Worm (Caenorhabditis elegans) whole organism, L2 larva: ENCODE results near the gene H37A05.4.
A peak's percentile ranks its signal among the peaks of the same experiment; 100 is the strongest.

Source experiments
- F13H6.1 ChIP-seq: sonication (generic microtip); optimal IDR thresholded peaks from 2 replicates; lab custom pipeline; 2016; ENCODE audit warnings: missing genetic modification characterization, missing compliant biosample characterization
- R02D3.7 ChIP-seq: fragments of 150-350 bp; optimal IDR thresholded peaks from 2 replicates; lab custom pipeline; 2014; ENCODE audit warnings: missing biosample characterization, missing genetic modification characterization
- Y55F3AM.14 ChIP-seq: fragments of 200-800 bp; sonication (Bioruptor generic); optimal IDR thresholded peaks from 2 replicates; lab custom pipeline; 2018; ENCODE audit warnings: mild to moderate bottlenecking, missing genetic modification characterization, missing compliant biosample characterization
- alr-1 ChIP-seq: fragments of 150-350 bp; optimal IDR thresholded peaks from 2 replicates; lab custom pipeline; 2014; ENCODE audit warnings: missing biosample characterization, missing genetic modification characterization
- aly-2 ChIP-seq: fragments of 150-350 bp; optimal IDR thresholded peaks from 2 replicates; lab custom pipeline; 2014; ENCODE audit warnings: missing biosample characterization, missing genetic modification characterization
- ama-1 ChIP-seq: fragments of 150-350 bp; optimal IDR thresholded peaks from 2 replicates; lab custom pipeline; 2018; ENCODE audit warnings: inconsistent platforms
- blmp-1 ChIP-seq: sonication (generic microtip); optimal IDR thresholded peaks from 2 replicates; lab custom pipeline; 2017; ENCODE audit warnings: missing genetic modification characterization, mild to moderate bottlenecking, missing compliant biosample characterization, antibody characterized with exemption, moderate library complexity; ENCODE audit not compliant: insufficient read depth
- ceh-16 ChIP-seq: fragments of 150-350 bp; optimal IDR thresholded peaks from 2 replicates; lab custom pipeline; 2014; ENCODE audit warnings: missing biosample characterization, missing genetic modification characterization
- ceh-82 ChIP-seq: fragments of 150-350 bp; optimal IDR thresholded peaks from 2 replicates; lab custom pipeline; 2014; ENCODE audit warnings: missing biosample characterization, missing genetic modification characterization
- crh-2 ChIP-seq: sonication (generic microtip); optimal IDR thresholded peaks from 2 replicates; lab custom pipeline; 2017; ENCODE audit warnings: missing biosample characterization, missing genetic modification characterization
- dmd-4 ChIP-seq: sonication (generic microtip); optimal IDR thresholded peaks from 2 replicates; lab custom pipeline; 2017; ENCODE audit warnings: missing biosample characterization, missing genetic modification characterization
- elt-1 ChIP-seq: fragments of 150-350 bp; optimal IDR thresholded peaks from 2 replicates; lab custom pipeline; 2014; ENCODE audit warnings: missing biosample characterization, missing genetic modification characterization
- elt-3 ChIP-seq: sonication (generic microtip); optimal IDR thresholded peaks from 2 replicates; lab custom pipeline; 2017; ENCODE audit warnings: missing biosample characterization, missing genetic modification characterization
- fos-1 ChIP-seq: fragments of 150-350 bp; optimal IDR thresholded peaks from 2 replicates; lab custom pipeline; 2014; ENCODE audit warnings: missing biosample characterization, missing genetic modification characterization
- lin-13 ChIP-seq: fragments of 150-350 bp; optimal IDR thresholded peaks from 2 replicates; lab custom pipeline; 2014; ENCODE audit warnings: missing biosample characterization, missing genetic modification reagents, missing genetic modification characterization
- lsy-2 ChIP-seq, 2 experiments: fragments of 150-350 bp in 1 of 2; sonication (generic microtip) in 1 of 2; optimal IDR thresholded peaks; 2 replicates each; lab custom pipeline; 2014 to 2017; ENCODE audit warnings: missing biosample characterization in 2 of 2, missing genetic modification characterization in 2 of 2
- mbf-1 ChIP-seq: sonication (generic microtip); optimal IDR thresholded peaks from 2 replicates; lab custom pipeline; 2017; ENCODE audit warnings: missing biosample characterization, missing genetic modification characterization
- mdl-1 ChIP-seq, 2 experiments: fragments of 150-350 bp in 1 of 2; sonication (generic microtip) in 1 of 2; optimal IDR thresholded peaks; 2 replicates each; lab custom pipeline; 2017; ENCODE audit warnings: missing biosample characterization in 2 of 2, missing genetic modification characterization in 2 of 2
- nhr-11 ChIP-seq: fragments of 150-350 bp; optimal IDR thresholded peaks from 2 replicates; lab custom pipeline; 2014; ENCODE audit warnings: missing biosample characterization, missing genetic modification characterization
- nhr-129 ChIP-seq: fragments of 150-350 bp; optimal IDR thresholded peaks from 2 replicates; lab custom pipeline; 2014; ENCODE audit warnings: missing biosample characterization, missing genetic modification characterization
- nhr-21 ChIP-seq: fragments of 150-350 bp; optimal IDR thresholded peaks from 2 replicates; lab custom pipeline; 2014; ENCODE audit warnings: missing biosample characterization, missing genetic modification characterization
- nhr-237 ChIP-seq: fragments of 150-350 bp; optimal IDR thresholded peaks from 2 replicates; lab custom pipeline; 2014; ENCODE audit warnings: missing biosample characterization, missing genetic modification characterization
- nhr-6 ChIP-seq: fragments of 150-350 bp; optimal IDR thresholded peaks from 2 replicates; lab custom pipeline; 2014; ENCODE audit warnings: missing biosample characterization, missing genetic modification characterization
- nhr-77 ChIP-seq: fragments of 150-350 bp; optimal IDR thresholded peaks from 2 replicates; lab custom pipeline; 2014; ENCODE audit warnings: missing biosample characterization, missing genetic modification characterization
- peb-1 ChIP-seq: fragments of 150-350 bp; optimal IDR thresholded peaks from 2 replicates; lab custom pipeline; 2014; ENCODE audit warnings: missing biosample characterization, missing genetic modification characterization
- sem-4 ChIP-seq: fragments of 150-350 bp; optimal IDR thresholded peaks from 2 replicates; lab custom pipeline; 2014; ENCODE audit warnings: missing biosample characterization, missing genetic modification reagents, missing genetic modification characterization
- skn-1 ChIP-seq: sonication (generic microtip); optimal IDR thresholded peaks from 2 replicates; lab custom pipeline; 2017; ENCODE audit warnings: missing biosample characterization, missing genetic modification characterization
- sma-3 ChIP-seq: sonication (generic microtip); optimal IDR thresholded peaks from 2 replicates; lab custom pipeline; 2016; ENCODE audit warnings: missing genetic modification reagents, missing genetic modification characterization, missing compliant biosample characterization
- snpc-4 ChIP-seq: fragments of 150-350 bp; optimal IDR thresholded peaks from 2 replicates; lab custom pipeline; 2014; ENCODE audit warnings: missing biosample characterization, missing genetic modification characterization
- unc-39 ChIP-seq: fragments of 150-350 bp; optimal IDR thresholded peaks from 2 replicates; lab custom pipeline; 2014; ENCODE audit warnings: missing biosample characterization, missing genetic modification characterization
- unc-55 ChIP-seq: fragments of 150-350 bp; sonication (generic microtip); optimal IDR thresholded peaks from 3 replicates; lab custom pipeline; 2014; ENCODE audit warnings: missing biosample characterization, missing genetic modification reagents, missing genetic modification characterization
- zag-1 ChIP-seq: fragments of 150-350 bp; optimal IDR thresholded peaks from 2 replicates; lab custom pipeline; 2014; ENCODE audit warnings: missing biosample characterization, missing genetic modification characterization
- ztf-11 ChIP-seq: sonication (generic microtip); optimal IDR thresholded peaks from 2 replicates; lab custom pipeline; 2017; ENCODE audit warnings: missing biosample characterization, missing genetic modification characterization
- ztf-4 ChIP-seq: fragments of 150-350 bp; optimal IDR thresholded peaks from 2 replicates; lab custom pipeline; 2014; ENCODE audit warnings: missing biosample characterization, missing genetic modification characterization

H37A05.4 gene

DNA sequence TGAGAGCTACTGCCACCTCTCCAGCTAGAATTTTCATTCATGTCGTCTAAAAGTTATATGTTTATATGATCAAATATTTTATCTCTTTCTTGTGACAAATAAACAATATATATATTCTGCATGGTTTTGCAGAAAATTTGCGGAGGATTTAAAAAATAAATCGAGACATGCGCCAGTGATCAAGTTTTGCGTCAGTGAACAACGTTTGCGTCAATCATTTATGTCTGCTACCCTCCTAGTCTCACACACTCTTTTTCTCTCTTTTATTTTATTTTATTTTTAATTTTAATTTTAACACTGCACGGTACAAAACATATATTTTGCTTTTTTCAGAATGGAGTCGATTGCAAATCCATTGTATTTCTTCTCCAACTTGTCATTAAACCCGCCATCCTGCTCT is 29.0 kb upstream of the H37A05.4 start, which contains the start of the genes tag-65 and ccz-1 (continued):
- TF ChIP-seq nhr-21 (peak; percentile 87), sma-3 (GFP tag; lab: Kevin White, UChicago) (peak; percentile 80)

DNA sequence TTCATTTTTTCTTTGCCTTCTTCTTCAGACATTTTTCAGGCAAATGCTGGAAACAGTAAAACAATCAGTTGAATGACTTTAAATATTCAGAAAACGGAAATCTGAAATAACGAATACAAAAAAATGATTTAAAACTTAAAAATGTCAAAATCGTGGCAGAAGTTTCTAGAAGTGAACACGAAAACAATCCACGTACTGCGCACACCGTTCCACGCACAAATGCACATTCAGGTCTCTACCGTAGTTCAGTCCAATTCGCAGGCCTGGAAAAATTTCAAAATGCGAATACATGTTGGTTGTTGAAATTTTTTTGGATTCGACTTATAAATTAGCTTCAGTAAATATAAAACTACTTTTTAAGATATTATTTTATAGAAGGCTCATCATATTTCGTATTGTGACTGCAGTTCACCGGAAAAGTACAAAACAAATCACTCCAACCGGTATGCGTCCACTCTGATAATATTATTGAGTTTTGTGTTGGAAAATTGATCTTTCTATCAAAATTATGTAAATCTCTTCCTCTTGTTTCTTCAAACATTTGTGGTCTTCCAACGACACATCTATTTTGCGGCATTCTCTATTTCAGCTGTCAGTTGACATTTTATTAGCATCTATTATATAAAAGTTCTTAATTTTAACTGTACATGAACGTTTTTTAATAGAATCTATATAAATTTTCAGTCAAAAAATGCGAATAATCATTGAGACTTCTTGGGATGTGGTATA is 22.5 kb upstream of the H37A05.4 start, which contains the start of the genes mip-2 and F58G11.4:
Gene mip-2 (minus strand): TSS at position 48 of the 729 bp plus-strand sequence.
Gene F58G11.4 (plus strand): TSS at position 679 of the 729 bp plus-strand sequence.
- TF ChIP-seq ztf-4: no peak
- no peak for TF ChIP-seq alr-1 (tag; lab: Kevin White, UChicago)
- no peak for TF ChIP-seq fos-1 (tag; lab: Kevin White, UChicago)
- no peak for TF ChIP-seq blmp-1 (tag; lab: Kevin White, UChicago)
- no peak for TF ChIP-seq lsy-2 (tag; optimal IDR thresholded peaks at IDR 0.05; lab: Kevin White, UChicago)
- TF ChIP-seq mbf-1: no peak
- TF ChIP-seq ztf-11: no peak
- TF ChIP-seq sem-4 (tag; lab: Kevin White, UChicago): no peak
- TF ChIP-seq R02D3.7: no peak
- TF ChIP-seq ceh-16 (tag; lab: Kevin White, UChicago): no peak
- TF ChIP-seq ama-1 (lab: Kevin White, UChicago): no peak

DNA sequence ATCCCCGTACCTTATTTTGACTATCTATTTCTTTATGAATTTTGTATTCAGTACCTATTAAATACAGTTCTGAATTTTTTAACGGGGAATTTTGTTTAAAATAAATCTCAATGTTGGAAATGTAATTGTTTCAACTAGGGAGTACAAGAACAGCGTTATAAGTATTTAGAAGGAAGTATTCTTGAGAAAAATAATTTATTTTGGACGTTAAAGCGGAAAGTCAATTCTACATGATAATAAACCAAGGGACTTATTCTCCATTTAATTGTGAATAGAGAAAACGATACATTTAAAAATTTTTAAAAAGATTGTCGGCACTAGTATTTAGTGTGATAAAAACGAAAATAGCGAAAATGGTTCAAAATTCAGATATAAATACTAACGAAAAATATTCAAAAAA is 19.6 kb upstream of the H37A05.4 start:
- TF ChIP-seq skn-1 (tag; lab: Kevin White, UChicago) (no peak), aly-2 (tag; lab: Kevin White, UChicago) (no peak), ztf-11 (no peak), R02D3.7 (no peak), mdl-1 (tag; optimal IDR thresholded peaks at IDR 0.05; lab: Kevin White, UChicago) (no peak), peb-1 (tag; lab: Kevin White, UChicago) (no peak), ceh-82 (tag; lab: Kevin White, UChicago) (no peak)

DNA sequence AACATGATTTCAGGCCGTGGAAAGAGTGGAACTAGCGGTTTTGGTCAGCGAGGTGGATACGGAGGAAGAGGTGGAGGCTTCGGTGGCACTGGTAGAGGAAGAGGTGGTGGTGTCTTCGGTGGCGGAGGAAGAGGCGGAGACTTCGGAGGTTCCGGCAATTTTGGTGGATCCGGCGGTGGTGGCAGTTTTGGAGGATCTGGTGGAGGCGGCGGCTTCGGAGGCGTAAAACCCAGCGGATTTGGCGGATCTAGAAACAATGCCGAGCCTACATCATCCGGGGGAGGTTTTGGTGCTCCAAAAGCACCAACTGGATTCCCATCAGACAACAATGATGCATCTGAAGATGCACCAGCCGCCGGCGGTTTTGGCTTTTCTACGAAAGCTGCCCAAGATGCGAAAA is 18.8 kb upstream of the H37A05.4 start:
- TF ChIP-seq fos-1 (tag; lab: Kevin White, UChicago) (no peak), blmp-1 (tag; lab: Kevin White, UChicago) (no peak), ceh-16 (tag; lab: Kevin White, UChicago) (no peak), ztf-11 (no peak)

DNA sequence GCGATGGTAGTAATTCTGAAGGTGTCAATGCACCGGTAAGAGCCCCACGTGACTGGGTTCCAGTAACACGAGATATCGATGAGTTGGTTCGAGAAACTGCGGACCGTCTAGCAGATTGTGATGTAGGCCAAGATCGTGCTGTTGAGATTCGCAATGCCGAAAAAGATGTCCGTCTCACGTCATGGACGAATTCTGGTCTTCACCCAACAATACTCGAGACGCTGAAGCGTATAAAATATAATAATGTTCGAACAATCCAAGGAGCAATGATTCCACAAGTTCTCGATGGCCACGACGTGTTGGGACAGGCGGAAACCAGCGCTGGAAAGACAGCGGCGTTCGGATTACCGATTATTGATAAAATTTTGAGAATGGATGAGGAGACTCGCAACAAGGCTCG is 16.9 kb upstream of the H37A05.4 start:
- TF ChIP-seq lsy-2 (tag; optimal IDR thresholded peaks at IDR 0.05; lab: Kevin White, UChicago) (no peak), unc-39 (tag; lab: Kevin White, UChicago) (no peak), elt-3 (tag; lab: Kevin White, UChicago) (no peak), nhr-6 (tag; lab: Kevin White, UChicago) (no peak), nhr-11 (tag; lab: Kevin White, UChicago) (no peak), nhr-129 (tag; lab: Kevin White, UChicago) (no peak), unc-55 (GFP tag; lab: Kevin White, UChicago) (no peak), Y55F3AM.14 (GFP tag; lab: Kevin White, UChicago) (no peak), mbf-1 (no peak), zag-1 (no peak), dmd-4 (tag; lab: Kevin White, UChicago) (no peak), sma-3 (GFP tag; lab: Kevin White, UChicago) (no peak), crh-2 (tag; lab: Kevin White, UChicago) (no peak), aly-2 (tag; lab: Kevin White, UChicago) (no peak), alr-1 (tag; lab: Kevin White, UChicago) (no peak), nhr-77 (no peak), nhr-237 (tag; lab: Kevin White, UChicago) (no peak), snpc-4 (tag; lab: Kevin White, UChicago) (no peak), F13H6.1 (no peak), lin-13 (GFP tag; lab: Kevin White, UChicago) (no peak)

DNA sequence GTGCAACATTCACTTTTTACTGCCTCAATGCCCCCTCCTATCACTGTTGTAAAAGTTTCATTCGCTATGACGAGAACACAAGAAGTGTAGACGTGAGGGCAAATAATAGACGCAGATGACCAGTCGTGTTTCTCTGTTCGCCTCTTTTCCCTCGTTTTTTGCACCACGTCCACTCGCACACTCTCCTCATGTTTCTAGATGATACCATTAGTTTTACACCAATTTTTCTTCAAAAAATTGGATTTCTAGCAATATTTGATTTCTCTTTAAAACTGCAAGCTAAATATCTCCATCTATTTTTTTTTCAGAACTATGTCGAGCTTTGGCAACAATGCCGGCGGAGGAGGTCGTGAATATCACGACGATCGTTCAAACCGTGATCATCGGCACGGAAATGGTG is 15.5 kb upstream of the H37A05.4 start, which contains the start of gene rde-12:
Gene rde-12 (plus strand): TSS at position 301 of the 400 bp plus-strand sequence.
- TF ChIP-seq elt-1 (tag; lab: Kevin White, UChicago): no peak
- TF ChIP-seq fos-1 (tag; lab: Kevin White, UChicago): peak; percentile 40
- no peak for TF ChIP-seq snpc-4 (tag; lab: Kevin White, UChicago)
